Worm (Caenorhabditis elegans): ENCODE data around the gene K09A9.8.

ce11 chrX:15613745-15614229 is 16.8 kb upstream of the K09A9.8 start, which contains the start of gene K09E9.3:
- TF ChIP-seq sem-2 (GFP tag; optimal IDR thresholded peaks at IDR 0.05) = no peak
- TF ChIP-seq bed-3 (GFP tag; optimal IDR thresholded peaks at IDR 0.05) = no peak
- TF ChIP-seq elt-1 (tag; optimal IDR thresholded peaks at IDR 0.05; ENCODE audit: borderline replicate concordance, insufficient read depth) = no peak
- no peak for TF ChIP-seq unc-62 (GFP tag; optimal IDR thresholded peaks at IDR 0.05)
- TF ChIP-seq mab-5 (tag; optimal IDR thresholded peaks at IDR 0.05) = no peak
- no peak for TF ChIP-seq mls-2 (tag; optimal IDR thresholded peaks at IDR 0.05)
- TF ChIP-seq nhr-28 (tag; optimal IDR thresholded peaks at IDR 0.05) = no peak
- no peak for TF ChIP-seq elt-3 (tag; optimal IDR thresholded peaks at IDR 0.05)
- TF ChIP-seq flh-1 (GFP tag; optimal IDR thresholded peaks at IDR 0.05) = no peak
- no peak for TF ChIP-seq ztf-11 (tag; optimal IDR thresholded peaks at IDR 0.05)

All from whole organism, mixed stage, embryonic.